Fruit fly (Drosophila melanogaster): ENCODE data around the gene Cdk2.

Cdk2 gene

dm6 chr3R:20764058-20764457 lies 28.6 kb downstream of the Cdk2 start (continued):
- peak; percentile 80 for TF ChIP-seq topi (GFP tag; optimal IDR thresholded peaks at IDR 0.05)
- peak; percentile 11 to 69 for TF ChIP-seq salr (GFP tag; optimal IDR thresholded peaks at IDR 0.05)
- peak; percentile 55 for TF ChIP-seq CG6854 (GFP tag; optimal IDR thresholded peaks at IDR 0.05)
- TF ChIP-seq Smox (GFP tag; optimal IDR thresholded peaks at IDR 0.05), result peak; percentile 76
- peak; percentile 75 for TF ChIP-seq Ets96B (tag; optimal IDR thresholded peaks at IDR 0.05)
- peak; percentile 69 for TF ChIP-seq dsx (GFP tag; optimal IDR thresholded peaks at IDR 0.05; ENCODE audit: poor library complexity, severe bottlenecking)
- peak; percentile 62 for TF ChIP-seq CG8632 (GFP tag; optimal IDR thresholded peaks at IDR 0.05)
- peak; percentile 43 for TF ChIP-seq CG9139 (GFP tag; optimal IDR thresholded peaks at IDR 0.05)
- TF ChIP-seq fd59A (GFP tag; optimal IDR thresholded peaks at IDR 0.05), result peak; percentile 30
- peak; percentile 73 for TF ChIP-seq Eip75B (GFP tag; optimal IDR thresholded peaks at IDR 0.05)
- TF ChIP-seq dac (GFP tag; optimal IDR thresholded peaks at IDR 0.05), result no peak
- peak; percentile 38 for TF ChIP-seq vri (GFP tag; optimal IDR thresholded peaks at IDR 0.05)
- peak; percentile 70 for TF ChIP-seq Sox102F (GFP tag; optimal IDR thresholded peaks at IDR 0.05)
- TF ChIP-seq CG6808 (GFP tag; optimal IDR thresholded peaks at IDR 0.05), result peak; percentile 53
- TF ChIP-seq CG11902 (GFP tag; optimal IDR thresholded peaks at IDR 0.05), result peak; percentile 12
- TF ChIP-seq Met (GFP tag; optimal IDR thresholded peaks at IDR 0.05), result peak; percentile 83
- TF ChIP-seq CG7368 (GFP tag; optimal IDR thresholded peaks at IDR 0.05), result peak; percentile 61
- TF ChIP-seq spab (GFP tag; optimal IDR thresholded peaks at IDR 0.05), result peak; percentile 68
- TF ChIP-seq CG11762 (GFP tag; optimal IDR thresholded peaks at IDR 0.05; ENCODE audit: insufficient read depth), result peak; percentile 44
- TF ChIP-seq CG6163 (GFP tag; IDR thresholded peaks at IDR 0.05), result peak; percentile 54; the same call in 2 of the 3 replicates
- TF ChIP-seq net (GFP tag; optimal IDR thresholded peaks at IDR 0.05), result peak; percentile 20
- no peak for TF ChIP-seq Eip93F (GFP tag; optimal IDR thresholded peaks at IDR 0.05)
- peak; percentile 35 for TF ChIP-seq Ets21C (GFP tag; optimal IDR thresholded peaks at IDR 0.05)
- TF ChIP-seq CG1621 (tag; optimal IDR thresholded peaks at IDR 0.05), result no peak
- TF ChIP-seq cyc (GFP tag; optimal IDR thresholded peaks at IDR 0.05), result peak; percentile 69
- peak; percentile 16; the same call in 1 of the 2 replicates for TF ChIP-seq Gug (GFP tag; IDR thresholded peaks at IDR 0.05)
- TF ChIP-seq CG8319 (GFP tag; optimal IDR thresholded peaks at IDR 0.05), result peak; percentile 68
- peak; percentile 63 to 75 for TF ChIP-seq ss (GFP tag; optimal IDR thresholded peaks at IDR 0.05)
- TF ChIP-seq Blimp-1 (GFP tag; optimal IDR thresholded peaks at IDR 0.05), result peak; percentile 61
- peak; percentile 70 for TF ChIP-seq CG32006 (GFP tag; optimal IDR thresholded peaks at IDR 0.05)
- TF ChIP-seq pdm3 (GFP tag; optimal IDR thresholded peaks at IDR 0.05), result peak; percentile 71
- TF ChIP-seq CG10669 (GFP tag; optimal IDR thresholded peaks at IDR 0.05), result peak; percentile 59
- peak; percentile 72 for TF ChIP-seq acj6 (GFP tag; optimal IDR thresholded peaks at IDR 0.05)
- peak; percentile 45 for TF ChIP-seq CG16779 (tag; optimal IDR thresholded peaks at IDR 0.05)
- peak; percentile 65 for TF ChIP-seq CG10631 (GFP tag; optimal IDR thresholded peaks at IDR 0.05)
- TF ChIP-seq CG4318 (GFP tag; optimal IDR thresholded peaks at IDR 0.05), result no peak
- TF ChIP-seq CG34406 (GFP tag; optimal IDR thresholded peaks at IDR 0.05), result peak; percentile 69
- peak; percentile 60 for TF ChIP-seq CG15336 (GFP tag; IDR thresholded peaks at IDR 0.05)

DNA sequence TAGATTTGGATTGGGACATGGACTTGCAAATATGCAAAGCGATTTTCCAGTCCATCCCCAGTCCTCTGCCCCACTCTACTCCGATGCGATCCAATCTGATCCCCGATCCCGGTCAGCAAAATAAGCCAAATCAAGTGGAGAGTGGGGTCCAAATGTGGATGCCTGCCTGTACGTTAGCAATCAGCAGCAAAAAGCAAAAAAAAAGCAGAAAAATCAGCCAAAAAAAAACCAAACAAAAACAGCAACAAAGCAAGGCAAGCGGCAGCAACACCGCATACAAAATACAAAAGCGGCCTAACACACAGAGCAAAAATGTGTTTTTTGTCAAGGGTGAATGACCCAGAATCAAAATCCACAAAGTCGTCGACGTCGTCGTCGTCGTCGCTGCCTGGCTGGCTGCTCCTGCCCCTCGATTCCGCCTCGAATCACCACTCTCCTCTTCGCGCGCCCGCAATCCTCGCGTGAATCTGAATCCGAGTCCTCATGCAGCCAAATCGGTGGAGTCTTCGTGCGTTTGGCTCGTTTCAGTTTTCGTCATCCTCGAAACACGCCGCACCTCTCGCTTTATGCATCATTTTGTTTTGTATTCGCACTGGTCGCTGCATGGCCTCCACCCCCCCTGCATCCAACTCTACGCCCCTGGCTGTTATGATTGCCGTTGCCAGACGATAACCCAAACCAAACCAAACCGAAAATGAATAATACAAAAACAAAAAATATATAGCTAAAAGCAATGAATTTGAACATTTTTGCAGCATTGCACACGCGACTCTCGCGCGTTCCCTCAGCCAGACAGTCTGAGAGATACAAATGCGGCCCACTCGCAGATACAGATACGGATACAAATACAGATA lies 30.1 kb downstream of the Cdk2 start:
- no peak for TF ChIP-seq CG9139 (GFP tag; optimal IDR thresholded peaks at IDR 0.05)
- TF ChIP-seq salr (GFP tag; optimal IDR thresholded peaks at IDR 0.05), result peak in 1 of 2 experiments; percentile 61
- no peak for TF ChIP-seq CG10669 (GFP tag; optimal IDR thresholded peaks at IDR 0.05)
- peak; percentile 79 for TF ChIP-seq CG6854 (GFP tag; optimal IDR thresholded peaks at IDR 0.05)
- no peak for TF ChIP-seq Hr4 (GFP tag; optimal IDR thresholded peaks at IDR 0.05)
- peak; percentile 58 for TF ChIP-seq CG31627 (GFP tag; optimal IDR thresholded peaks at IDR 0.05)
- TF ChIP-seq vri (GFP tag; optimal IDR thresholded peaks at IDR 0.05), result peak; percentile 92
- TF ChIP-seq Sox14 (GFP tag; optimal IDR thresholded peaks at IDR 0.05), result peak; percentile 40
- TF ChIP-seq Sox15 (GFP tag; optimal IDR thresholded peaks at IDR 0.05), result no peak
- no peak for TF ChIP-seq spab (GFP tag; optimal IDR thresholded peaks at IDR 0.05)
- peak; percentile 42 for TF ChIP-seq Eip75B (GFP tag; optimal IDR thresholded peaks at IDR 0.05)
- no peak for TF ChIP-seq achi (GFP tag; optimal IDR thresholded peaks at IDR 0.05)
- no peak for TF ChIP-seq Ets96B (tag; optimal IDR thresholded peaks at IDR 0.05)
- TF ChIP-seq CG10631 (GFP tag; optimal IDR thresholded peaks at IDR 0.05), result no peak
- no peak for TF ChIP-seq CG3919 (GFP tag; optimal IDR thresholded peaks at IDR 0.05)
- TF ChIP-seq CG34406 (GFP tag; optimal IDR thresholded peaks at IDR 0.05), result no peak
- no peak for TF ChIP-seq net (GFP tag; optimal IDR thresholded peaks at IDR 0.05)
- peak; percentile 41 for TF ChIP-seq topi (GFP tag; optimal IDR thresholded peaks at IDR 0.05)
- TF ChIP-seq CG6792 (GFP tag; optimal IDR thresholded peaks at IDR 0.05), result peak; percentile 41
- peak; percentile 87 for TF ChIP-seq CG6276 (GFP tag; optimal IDR thresholded peaks at IDR 0.05)
- TF ChIP-seq Ets21C (GFP tag; optimal IDR thresholded peaks at IDR 0.05), result peak; percentile 59
- TF ChIP-seq Blimp-1 (GFP tag; optimal IDR thresholded peaks at IDR 0.05), result peak; percentile 7
- TF ChIP-seq lz (GFP tag; optimal IDR thresholded peaks at IDR 0.05), result peak; percentile 58

Data from whole organism, prepupa.